Worm (Caenorhabditis elegans) whole organism, L1 larva: ENCODE results near the gene nhr-116.

Source experiments
- lin-13 ChIP-seq: fragments of 150-350 bp; optimal IDR thresholded peaks from 2 replicates; lab custom pipeline; 2014; ENCODE audit warnings: missing biosample characterization, missing genetic modification reagents, missing genetic modification characterization
- lir-3 ChIP-seq: sonication (generic microtip); optimal IDR thresholded peaks from 2 replicates; lab custom pipeline; 2016; ENCODE audit warnings: mild to moderate bottlenecking, missing genetic modification characterization, moderate library complexity, missing compliant biosample characterization; ENCODE audit not compliant: poor library complexity
- pax-3 ChIP-seq: fragments of 200-800 bp; sonication (Bioruptor generic); optimal IDR thresholded peaks from 2 replicates; lab custom pipeline; 2018; ENCODE audit warnings: mild to moderate bottlenecking, missing genetic modification characterization, moderate library complexity, missing compliant biosample characterization
- unc-86 ChIP-seq: sonication (generic microtip); optimal IDR thresholded peaks from 2 replicates; lab custom pipeline; 2016; ENCODE audit warnings: missing genetic modification characterization, missing compliant biosample characterization

ce11 chrV:16918378-16918777, 6.3 kb downstream of the nhr-116 start, which contains the start of the genes fbxa-206 and Y102A5C.2:
- no peak for TF ChIP-seq lir-3 (tag; lab: Kevin White, UChicago)
- TF ChIP-seq unc-86 (tag; lab: Kevin White, UChicago): no peak
- TF ChIP-seq lin-13 (GFP tag; lab: Kevin White, UChicago): no peak
- no peak for TF ChIP-seq pax-3 (tag; lab: Kevin White, UChicago)
